Worm (Caenorhabditis elegans): ENCODE results near the gene hmit-1.1.

DNA sequence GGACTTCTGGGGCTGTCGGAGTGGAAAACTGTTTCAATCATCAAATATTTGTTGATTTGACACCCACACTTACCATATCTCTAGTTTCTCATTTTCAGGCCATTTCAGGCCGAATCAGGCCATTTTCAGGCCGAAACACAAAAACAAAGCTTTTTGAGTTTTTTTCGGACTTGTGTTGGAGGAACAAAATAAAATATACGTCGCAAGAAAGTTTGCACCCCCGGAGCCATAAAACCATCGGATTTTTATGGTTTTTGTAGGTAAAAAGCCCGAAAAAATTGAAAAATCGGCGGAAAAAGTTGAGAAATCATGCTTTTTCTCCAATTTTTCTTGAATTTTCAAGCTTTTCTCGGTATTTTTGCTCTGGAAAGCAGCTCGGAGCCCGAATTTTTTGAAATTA is 8.0 kb upstream of the hmit-1.1 start, which contains the start of gene Y51A2D.1:
- TF ChIP-seq tbx-2 (tag; optimal IDR thresholded peaks at IDR 0.05) (no peak), nhr-25 (tag; optimal IDR thresholded peaks at IDR 0.05) (no peak), ceh-9 (tag; optimal IDR thresholded peaks at IDR 0.05) (no peak), jun-1 (tag; optimal IDR thresholded peaks at IDR 0.05) (no peak), nhr-12 (tag; optimal IDR thresholded peaks at IDR 0.05) (no peak), pqm-1 (tag; optimal IDR thresholded peaks at IDR 0.05) (no peak), fos-1 (tag; optimal IDR thresholded peaks at IDR 0.05) (no peak), lin-15B (tag; optimal IDR thresholded peaks at IDR 0.05) (no peak)
